Fruit fly (Drosophila melanogaster) whole organism, embryonic: ENCODE measurements around the gene CG32299.

Experiments
- Bdp1 ChIP-seq: fragments of 200-800 bp; sonication (Bioruptor generic); optimal IDR thresholded peaks from 3 replicates; lab custom pipeline; 2016; ENCODE audit warnings: missing biosample characterization, missing genetic modification characterization
- Bgb ChIP-seq: fragments of 200-800 bp; sonication (Bioruptor generic); IDR thresholded peaks from 2 replicates; pipeline ENCODE4 v1.3.6; 2022; ENCODE audit warnings: missing biosample characterization, missing genetic modification characterization; ENCODE audit not compliant: partially characterized antibody
- C15 ChIP-seq: fragments of 200-800 bp; sonication (Bioruptor generic); IDR thresholded peaks from 3 replicates; pipeline ENCODE4 v1.3.6; 2022; ENCODE audit warnings: missing biosample characterization, missing genetic modification characterization
- CG10543 ChIP-seq: fragments of 200-800 bp; sonication (Bioruptor generic); optimal IDR thresholded peaks from 3 replicates; lab custom pipeline; 2017; ENCODE audit warnings: missing biosample characterization, mild to moderate bottlenecking, missing genetic modification characterization, moderate library complexity
- CG10565 ChIP-seq: fragments of 200-800 bp; sonication (Bioruptor generic); optimal IDR thresholded peaks from 3 replicates; lab custom pipeline; 2016; ENCODE audit warnings: missing biosample characterization, mild to moderate bottlenecking, missing genetic modification characterization
- CG12391 ChIP-seq: fragments of 200-800 bp; sonication (Bioruptor generic); optimal IDR thresholded peaks from 3 replicates; lab custom pipeline; 2018; ENCODE audit warnings: missing biosample characterization, mild to moderate bottlenecking, missing genetic modification characterization, moderate library complexity
- CG13123 ChIP-seq: fragments of 200-800 bp; sonication (Bioruptor generic); optimal IDR thresholded peaks from 2 replicates; lab custom pipeline; 2016; ENCODE audit warnings: missing biosample characterization, missing genetic modification characterization
- CG13775 ChIP-seq: fragments of 200-800 bp; sonication (Bioruptor generic); optimal IDR thresholded peaks from 3 replicates; lab custom pipeline; 2017; ENCODE audit warnings: missing biosample characterization, mild to moderate bottlenecking, missing genetic modification characterization
- CG14441 ChIP-seq: fragments of 200-800 bp; sonication (Bioruptor generic); IDR thresholded peaks from 2 replicates; pipeline ENCODE4 v1.3.6; 2022; ENCODE audit warnings: missing biosample characterization, missing genetic modification characterization
- CG14860 ChIP-seq: fragments of 200-800 bp; sonication (Bioruptor generic); IDR thresholded peaks from 3 replicates; pipeline ENCODE4 v1.3.6; 2022; ENCODE audit warnings: missing biosample characterization, missing genetic modification characterization; ENCODE audit not compliant: partially characterized antibody
- CG15011 ChIP-seq: fragments of 200-800 bp; sonication (Bioruptor generic); optimal IDR thresholded peaks from 3 replicates; lab custom pipeline; 2018; ENCODE audit warnings: missing biosample characterization, mild to moderate bottlenecking, missing genetic modification characterization
- CG18619 ChIP-seq: fragments of 200-800 bp; sonication (Bioruptor generic); optimal IDR thresholded peaks from 3 replicates; lab custom pipeline; 2017; ENCODE audit warnings: missing biosample characterization, mild to moderate bottlenecking, missing genetic modification characterization
- CG2678 ChIP-seq: fragments of 200-800 bp; sonication (Bioruptor generic); optimal IDR thresholded peaks from 3 replicates; lab custom pipeline; 2019; ENCODE audit warnings: missing biosample characterization, mild to moderate bottlenecking, missing genetic modification characterization, moderate library complexity
- CG2889 ChIP-seq: fragments of 200-800 bp; sonication (Bioruptor generic); IDR thresholded peaks from 3 replicates; pipeline ENCODE4 v1.3.6; 2022; ENCODE audit warnings: missing biosample characterization, missing genetic modification characterization
- CG32772 ChIP-seq: fragments of 200-800 bp; sonication (Bioruptor generic); IDR thresholded peaks from 2 replicates; pipeline ENCODE4 v1.3.6; 2022; ENCODE audit warnings: missing biosample characterization, missing genetic modification characterization
- CG33213 ChIP-seq: fragments of 200-800 bp; sonication (Bioruptor generic); optimal IDR thresholded peaks from 3 replicates; lab custom pipeline; 2016; ENCODE audit warnings: missing biosample characterization, missing genetic modification characterization
- CG3838 ChIP-seq: fragments of 200-800 bp; sonication (Bioruptor generic); optimal IDR thresholded peaks from 3 replicates; lab custom pipeline; 2016; ENCODE audit warnings: missing biosample characterization, missing genetic modification characterization
- CG4282 ChIP-seq: fragments of 200-800 bp; sonication (Bioruptor generic); optimal IDR thresholded peaks from 2 replicates; lab custom pipeline; 2016; ENCODE audit warnings: missing biosample characterization, missing genetic modification characterization
- CG7372 ChIP-seq: fragments of 200-800 bp; sonication (Bioruptor generic); IDR thresholded peaks from 2 replicates; pipeline ENCODE4 v1.3.6; 2022; ENCODE audit warnings: missing biosample characterization, missing genetic modification characterization
- CG7745 ChIP-seq: fragments of 200-800 bp; sonication (Bioruptor generic); optimal IDR thresholded peaks from 2 replicates; lab custom pipeline; 2018; ENCODE audit warnings: missing biosample characterization, mild to moderate bottlenecking, missing genetic modification characterization, moderate library complexity
- CTCF ChIP-seq: fragments of 200-800 bp; sonication (Bioruptor generic); optimal IDR thresholded peaks from 2 replicates; lab custom pipeline; 2017; ENCODE audit warnings: missing biosample characterization, mild to moderate bottlenecking, missing genetic modification characterization, moderate library complexity
- Dek ChIP-seq: fragments of 200-800 bp; sonication (Bioruptor generic); optimal IDR thresholded peaks from 3 replicates; lab custom pipeline; 2019; ENCODE audit warnings: missing biosample characterization, mild to moderate bottlenecking, missing genetic modification characterization, moderate library complexity
- Dp ChIP-seq: fragments of 200-800 bp; sonication (Bioruptor generic); optimal IDR thresholded peaks from 2 replicates; lab custom pipeline; 2018; ENCODE audit warnings: missing biosample characterization, mild to moderate bottlenecking, missing genetic modification characterization, moderate library complexity
- Ets97D ChIP-seq: fragments of 200-800 bp; sonication (Bioruptor generic); optimal IDR thresholded peaks from 3 replicates; lab custom pipeline; 2016; ENCODE audit warnings: missing biosample characterization, missing genetic modification characterization
- GATAe ChIP-seq: fragments of 200-800 bp; sonication (Bioruptor generic); conservative IDR thresholded peaks from 2 replicates; pipeline ENCODE4 v1.3.6; 2022; ENCODE audit warnings: missing biosample characterization, missing genetic modification characterization
- Hmx ChIP-seq: fragments of 200-800 bp; sonication (Bioruptor generic); optimal IDR thresholded peaks from 2 replicates; lab custom pipeline; 2016; ENCODE audit warnings: missing biosample characterization, missing genetic modification characterization
- Hr3 ChIP-seq: fragments of 200-800 bp; sonication (Bioruptor generic); optimal IDR thresholded peaks from 3 replicates; lab custom pipeline; 2016; ENCODE audit warnings: missing biosample characterization, missing genetic modification characterization
- Kr ChIP-seq: fragments of 200-800 bp; sonication (Bioruptor generic); optimal IDR thresholded peaks from 2 replicates; lab custom pipeline; 2017; ENCODE audit warnings: missing biosample characterization, mild to moderate bottlenecking, missing genetic modification characterization
- MESR4 ChIP-seq: fragments of 200-800 bp; sonication (Bioruptor generic); optimal IDR thresholded peaks from 2 replicates; lab custom pipeline; 2018; ENCODE audit warnings: missing biosample characterization, mild to moderate bottlenecking, missing genetic modification characterization, moderate library complexity
- Med ChIP-seq: fragments of 200-800 bp; sonication (Bioruptor generic); peaks from one replicate; lab custom pipeline; 2016; ENCODE audit warnings: missing biosample characterization, missing genetic modification characterization, mild to moderate bottlenecking, inconsistent platforms, moderate library complexity
- Mrtf ChIP-seq: fragments of 200-800 bp; sonication (Bioruptor generic); IDR thresholded peaks from 3 replicates; pipeline ENCODE4 v1.3.6; 2022; ENCODE audit warnings: missing biosample characterization, missing genetic modification characterization
- NC2α ChIP-seq: fragments of 200-800 bp; sonication (Bioruptor generic); optimal IDR thresholded peaks from 2 replicates; lab custom pipeline; 2016; ENCODE audit warnings: missing biosample characterization, missing genetic modification characterization
- Nf-YB ChIP-seq: fragments of 200-800 bp; sonication (Bioruptor generic); optimal IDR thresholded peaks from 3 replicates; lab custom pipeline; 2019; ENCODE audit warnings: missing biosample characterization, mild to moderate bottlenecking, missing genetic modification characterization, moderate library complexity
- Optix ChIP-seq: fragments of 200-800 bp; sonication (Bioruptor generic); IDR thresholded peaks from 3 replicates; pipeline ENCODE4 v1.3.6; 2022; ENCODE audit warnings: missing biosample characterization, missing genetic modification characterization
- Sox102F ChIP-seq: fragments of 200-800 bp; sonication (Bioruptor generic); optimal IDR thresholded peaks from 2 replicates; lab custom pipeline; 2018; ENCODE audit warnings: missing biosample characterization, mild to moderate bottlenecking, missing genetic modification characterization, moderate library complexity
- Ssrp ChIP-seq: fragments of 200-800 bp; sonication (Bioruptor generic); optimal IDR thresholded peaks from 2 replicates; lab custom pipeline; 2018; ENCODE audit warnings: missing biosample characterization, mild to moderate bottlenecking, missing genetic modification characterization, moderate library complexity
- bcd ChIP-seq: fragments of 200-800 bp; sonication (Bioruptor generic); optimal IDR thresholded peaks from 2 replicates; lab custom pipeline; 2017; ENCODE audit warnings: missing biosample characterization, mild to moderate bottlenecking, missing genetic modification characterization
- btn ChIP-seq: fragments of 200-800 bp; sonication (Bioruptor generic); optimal IDR thresholded peaks from 2 replicates; lab custom pipeline; 2016; ENCODE audit warnings: missing biosample characterization, missing genetic modification characterization
- cato ChIP-seq: fragments of 200-800 bp; sonication (Bioruptor generic); optimal IDR thresholded peaks from 2 replicates; lab custom pipeline; 2016; ENCODE audit warnings: missing biosample characterization, missing genetic modification characterization, borderline replicate concordance
- crc ChIP-seq: fragments of 200-800 bp; sonication (Bioruptor generic); optimal IDR thresholded peaks from 2 replicates; lab custom pipeline; 2016; ENCODE audit warnings: missing biosample characterization, missing genetic modification characterization
- ewg ChIP-seq: fragments of 200-800 bp; sonication (Bioruptor generic); optimal IDR thresholded peaks from 3 replicates; lab custom pipeline; 2017; ENCODE audit warnings: mild to moderate bottlenecking, missing biosample characterization, missing genetic modification reagents, missing genetic modification characterization
- fru ChIP-seq: fragments of >200 bp; optimal IDR thresholded peaks from 2 replicates; lab custom pipeline; 2017
- gem ChIP-seq: fragments of 200-800 bp; sonication (Bioruptor generic); optimal IDR thresholded peaks from 2 replicates; lab custom pipeline; 2019; ENCODE audit warnings: missing biosample characterization, mild to moderate bottlenecking, missing genetic modification characterization, moderate library complexity
- grau ChIP-seq: fragments of 200-800 bp; optimal IDR thresholded peaks from 3 replicates; lab custom pipeline; 2019; ENCODE audit warnings: missing biosample characterization, mild to moderate bottlenecking, missing genetic modification characterization, moderate library complexity
- gsb ChIP-seq: fragments of 200-800 bp; sonication (Bioruptor generic); IDR thresholded peaks from 2 replicates; pipeline ENCODE4 v1.3.6; 2022; ENCODE audit warnings: missing biosample characterization, missing genetic modification characterization
- h ChIP-seq: fragments of >200 bp; optimal IDR thresholded peaks from 2 replicates; lab custom pipeline; 2017
- jing ChIP-seq: fragments of 200-800 bp; sonication (Bioruptor generic); optimal IDR thresholded peaks from 2 replicates; lab custom pipeline; 2018; ENCODE audit warnings: missing biosample characterization, mild to moderate bottlenecking, missing genetic modification characterization
- kah ChIP-seq: fragments of 200-800 bp; sonication (Bioruptor generic); optimal IDR thresholded peaks from 2 replicates; lab custom pipeline; 2018; ENCODE audit warnings: missing biosample characterization, mild to moderate bottlenecking, missing genetic modification characterization
- knrl ChIP-seq: fragments of 200-800 bp; sonication (Bioruptor generic); IDR thresholded peaks from 3 replicates; pipeline ENCODE4 v1.3.6; 2022; ENCODE audit warnings: missing biosample characterization, missing genetic modification characterization; ENCODE audit not compliant: partially characterized antibody
- mld ChIP-seq: fragments of 200-800 bp; sonication (Bioruptor generic); IDR thresholded peaks from 3 replicates; pipeline ENCODE4 v1.3.6; 2022; ENCODE audit warnings: missing biosample characterization, missing genetic modification characterization; ENCODE audit not compliant: partially characterized antibody
- p53 ChIP-seq: fragments of 200-800 bp; sonication (Bioruptor generic); optimal IDR thresholded peaks from 2 replicates; lab custom pipeline; 2016; ENCODE audit warnings: missing biosample characterization, missing genetic modification characterization
- seq ChIP-seq: fragments of 200-800 bp; sonication (Bioruptor generic); IDR thresholded peaks from 2 replicates; pipeline ENCODE4 v1.3.6; 2022; ENCODE audit warnings: missing biosample characterization, missing genetic modification characterization
- sob ChIP-seq: fragments of 200-800 bp; sonication (Bioruptor generic); IDR thresholded peaks from 2 replicates; pipeline ENCODE4 v1.3.6; 2022; ENCODE audit warnings: missing biosample characterization, missing genetic modification characterization
- wdn ChIP-seq: fragments of 200-800 bp; sonication (Bioruptor generic); IDR thresholded peaks from 2 replicates; pipeline ENCODE4 v1.3.6; 2022; ENCODE audit warnings: missing biosample characterization, missing genetic modification characterization

CG32299 gene

DNA sequence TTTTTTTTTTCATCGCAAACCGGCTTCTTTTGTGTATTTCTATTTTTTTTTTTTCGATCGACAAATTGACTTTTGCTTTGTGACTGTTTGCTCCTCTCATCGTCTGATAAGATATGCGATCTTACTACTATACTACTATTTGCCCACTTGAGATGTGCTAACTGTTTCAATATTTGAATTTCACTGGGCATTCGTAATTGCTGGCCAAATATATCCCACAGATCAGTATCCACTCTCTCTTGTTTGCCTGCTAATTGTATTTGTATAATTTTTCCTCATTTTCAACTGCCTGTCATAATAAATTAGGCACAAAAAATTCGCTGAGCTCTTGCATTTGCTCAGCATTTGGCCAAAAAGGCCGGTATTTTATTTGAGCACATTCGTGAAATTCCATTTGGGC, 42.6 kb upstream of the CG32299 start (continued):
- peak; percentile 21 for TF ChIP-seq gem (tag; lab: Kevin White, UChicago)
- no peak for TF ChIP-seq grau (tag; lab: Kevin White, UChicago)
- no peak for TF ChIP-seq btn (GFP tag; lab: Kevin White, UChicago)
- TF ChIP-seq mld (GFP tag; lab: Robert Waterston, UW), result no peak
- TF ChIP-seq crc, result no peak
- TF ChIP-seq Hr3, result no peak
- TF ChIP-seq Optix (GFP tag; lab: Robert Waterston, UW), result no peak
- TF ChIP-seq MESR4, result no peak
- no peak for TF ChIP-seq CG12391 (tag; lab: Kevin White, UChicago)
- no peak for TF ChIP-seq gsb (GFP tag; lab: Robert Waterston, UW)
- no peak for TF ChIP-seq ewg (GFP tag; lab: Kevin White, UChicago)
- TF ChIP-seq p53, result no peak
- no peak for TF ChIP-seq GATAe
- TF ChIP-seq cato (GFP tag; lab: Kevin White, UChicago), result no peak
- TF ChIP-seq NC2α (GFP tag; lab: Kevin White, UChicago), result no peak
- no peak for TF ChIP-seq CG3838
- TF ChIP-seq CG7372 (GFP tag; lab: Robert Waterston, UW), result no peak
- no peak for TF ChIP-seq Hmx (GFP tag; lab: Kevin White, UChicago)
- TF ChIP-seq C15, result no peak
- TF ChIP-seq sob (GFP tag; lab: Robert Waterston, UW), result no peak
- TF ChIP-seq Dp (GFP tag; lab: Kevin White, UChicago), result no peak
- peak; percentile 54 for TF ChIP-seq Med (GFP tag; lab: Kevin White, UChicago)
- no peak for TF ChIP-seq CG18619
- TF ChIP-seq Nf-YB (GFP tag; lab: Kevin White, UChicago), result no peak
- no peak for TF ChIP-seq kah (GFP tag; lab: Kevin White, UChicago)
- TF ChIP-seq CG2678 (tag; lab: Kevin White, UChicago), result peak; percentile 6
- TF ChIP-seq CG14860 (GFP tag; lab: Robert Waterston, UW), result no peak
- TF ChIP-seq CG14441 (GFP tag; lab: Robert Waterston, UW), result no peak
- no peak for TF ChIP-seq CG4282 (GFP tag; lab: Kevin White, UChicago)
- no peak for TF ChIP-seq CTCF (GFP tag; lab: Kevin White, UChicago)
- TF ChIP-seq Mrtf (GFP tag; lab: Robert Waterston, UW), result no peak
- no peak for TF ChIP-seq CG10565 (GFP tag; lab: Kevin White, UChicago)
- TF ChIP-seq Dek (tag; lab: Kevin White, UChicago), result no peak
- TF ChIP-seq Kr (GFP tag; lab: Kevin White, UChicago), result no peak
- no peak for TF ChIP-seq jing (GFP tag; lab: Kevin White, UChicago)
- TF ChIP-seq Ets97D (GFP tag; lab: Kevin White, UChicago), result no peak
- TF ChIP-seq Bgb, result no peak
- TF ChIP-seq CG2889 (GFP tag; lab: Robert Waterston, UW), result no peak
- TF ChIP-seq CG13123 (GFP tag; lab: Kevin White, UChicago), result no peak
- TF ChIP-seq h (lab: Kevin White, UChicago), result no peak
- TF ChIP-seq Ssrp (tag; lab: Kevin White, UChicago), result no peak
- no peak for TF ChIP-seq CG32772 (GFP tag; lab: Robert Waterston, UW)
- TF ChIP-seq wdn (GFP tag; lab: Robert Waterston, UW), result no peak
- TF ChIP-seq Bdp1 (GFP tag; lab: Kevin White, UChicago), result no peak
- TF ChIP-seq CG13775, result no peak
- no peak for TF ChIP-seq bcd (GFP tag; lab: Kevin White, UChicago)
- TF ChIP-seq CG33213 (GFP tag; lab: Kevin White, UChicago), result no peak
- peak; percentile 5 for TF ChIP-seq CG15011 (GFP tag; lab: Kevin White, UChicago)
- TF ChIP-seq seq (GFP tag; lab: Robert Waterston, UW), result no peak
- TF ChIP-seq Sox102F (GFP tag; lab: Kevin White, UChicago), result peak; percentile 12
- TF ChIP-seq knrl (GFP tag; lab: Robert Waterston, UW), result no peak
- TF ChIP-seq CG10543 (GFP tag; lab: Kevin White, UChicago), result no peak
- TF ChIP-seq CG7745 (tag; lab: Kevin White, UChicago), result no peak
- TF ChIP-seq fru (lab: Kevin White, UChicago), result no peak
